Worm (Caenorhabditis elegans) whole organism, L3 larva: ENCODE results near the gene srv-3.

Experiments used
- ZK546.5 ChIP-seq: sonication (generic microtip); optimal IDR thresholded peaks from 2 replicates; lab custom pipeline; 2017; ENCODE audit warnings: missing biosample characterization, missing genetic modification characterization
- aly-2 ChIP-seq: fragments of 150-350 bp; optimal IDR thresholded peaks from 2 replicates; lab custom pipeline; 2014; ENCODE audit warnings: missing biosample characterization, missing genetic modification characterization
- ama-1 ChIP-seq: fragments of 150-350 bp; optimal IDR thresholded peaks from 2 replicates; lab custom pipeline; 2018
- ceh-9 ChIP-seq: sonication (generic microtip); optimal IDR thresholded peaks from 2 replicates; lab custom pipeline; 2018; ENCODE audit warnings: missing biosample characterization, missing genetic modification characterization
- elt-1 ChIP-seq: fragments of 150-350 bp; optimal IDR thresholded peaks from 2 replicates; lab custom pipeline; 2014; ENCODE audit warnings: missing biosample characterization, missing genetic modification characterization
- jun-1 ChIP-seq: fragments of 150-350 bp; optimal IDR thresholded peaks from 2 replicates; lab custom pipeline; 2014; ENCODE audit warnings: missing biosample characterization, missing genetic modification reagents, missing genetic modification characterization
- mdl-1 ChIP-seq: fragments of 150-350 bp; optimal IDR thresholded peaks from 2 replicates; lab custom pipeline; 2014; ENCODE audit warnings: missing biosample characterization, missing genetic modification characterization
- nhr-67 ChIP-seq: fragments of 150-350 bp; optimal IDR thresholded peaks from 2 replicates; lab custom pipeline; 2014; ENCODE audit warnings: missing biosample characterization, missing genetic modification characterization
- nhr-76 ChIP-seq: fragments of 150-350 bp; sonication (generic microtip); optimal IDR thresholded peaks from 5 replicates; lab custom pipeline; 2014; ENCODE audit warnings: missing biosample characterization, missing genetic modification characterization
- pqm-1 ChIP-seq: fragments of 150-350 bp; optimal IDR thresholded peaks from 2 replicates; lab custom pipeline; 2017; ENCODE audit warnings: missing biosample characterization, missing genetic modification characterization, inconsistent platforms
- skn-1 ChIP-seq: fragments of 150-350 bp; optimal IDR thresholded peaks from 2 replicates; lab custom pipeline; 2014; ENCODE audit warnings: missing biosample characterization, missing genetic modification characterization
- zag-1 ChIP-seq: fragments of 150-350 bp; optimal IDR thresholded peaks from 2 replicates; lab custom pipeline; 2014; ENCODE audit warnings: missing biosample characterization, missing genetic modification characterization
- ztf-4 ChIP-seq: fragments of 150-350 bp; optimal IDR thresholded peaks from 2 replicates; lab custom pipeline; 2014; ENCODE audit warnings: missing biosample characterization, missing genetic modification characterization

ce11 chrV:19708849-19709248 is at the start of gene srv-3:
- no peak for TF ChIP-seq pqm-1 (tag; lab: Kevin White, UChicago)
- TF ChIP-seq mdl-1 (tag; lab: Kevin White, UChicago) = no peak
- no peak for TF ChIP-seq ZK546.5 (tag; lab: Kevin White, UChicago)
- TF ChIP-seq ama-1 (lab: Kevin White, UChicago) = no peak
- TF ChIP-seq aly-2 = no peak
- no peak for TF ChIP-seq nhr-76 (tag; lab: Kevin White, UChicago)
- TF ChIP-seq zag-1 (tag; lab: Kevin White, UChicago) = no peak
- TF ChIP-seq elt-1 = no peak
- no peak for TF ChIP-seq skn-1 (tag; lab: Kevin White, UChicago)
- TF ChIP-seq ztf-4 (tag; lab: Kevin White, UChicago) = no peak
- no peak for TF ChIP-seq ceh-9 (tag; lab: Kevin White, UChicago)
- no peak for TF ChIP-seq nhr-67 (tag; lab: Kevin White, UChicago)
- no peak for TF ChIP-seq jun-1 (tag; lab: Kevin White, UChicago)
